Fruit fly (Drosophila melanogaster) whole organism, embryonic: ENCODE results near the gene RluA-1.

ENCODE experiments used
- CG1024 ChIP-seq: fragments of 200-800 bp; sonication (Bioruptor generic); IDR thresholded peaks from 2 replicates; pipeline ENCODE4 v1.3.6; 2022; ENCODE audit warnings: missing biosample characterization, missing genetic modification characterization
- CG10267 ChIP-seq: fragments of 200-800 bp; sonication (Bioruptor generic); optimal IDR thresholded peaks from 2 replicates; lab custom pipeline; 2018; ENCODE audit warnings: missing biosample characterization, mild to moderate bottlenecking, missing genetic modification characterization, moderate library complexity
- CG10959 ChIP-seq: fragments of 200-800 bp; sonication (Bioruptor generic); IDR thresholded peaks from 2 replicates; pipeline ENCODE4 v1.3.6; 2022; ENCODE audit warnings: missing biosample characterization, missing genetic modification characterization
- CG10979 ChIP-seq: fragments of 200-800 bp; sonication (Bioruptor generic); optimal IDR thresholded peaks from 2 replicates; lab custom pipeline; 2018; ENCODE audit warnings: missing biosample characterization, mild to moderate bottlenecking, missing genetic modification characterization, moderate library complexity
- CG11723 ChIP-seq: fragments of 200-800 bp; sonication (Bioruptor generic); optimal IDR thresholded peaks from 2 replicates; lab custom pipeline; 2017; ENCODE audit warnings: missing biosample characterization, mild to moderate bottlenecking, missing genetic modification characterization
- CG12071 ChIP-seq: fragments of 200-800 bp; sonication (Bioruptor generic); optimal IDR thresholded peaks from 3 replicates; lab custom pipeline; 2018; ENCODE audit warnings: missing biosample characterization, mild to moderate bottlenecking, missing genetic modification characterization
- CG12219 ChIP-seq: fragments of 200-800 bp; sonication (Bioruptor generic); optimal IDR thresholded peaks from 3 replicates; lab custom pipeline; 2018; ENCODE audit warnings: missing biosample characterization, mild to moderate bottlenecking, missing genetic modification characterization
- CG12391 ChIP-seq: fragments of 200-800 bp; sonication (Bioruptor generic); optimal IDR thresholded peaks from 3 replicates; lab custom pipeline; 2018; ENCODE audit warnings: missing biosample characterization, mild to moderate bottlenecking, missing genetic modification characterization, moderate library complexity
- CG13287 ChIP-seq: fragments of 200-800 bp; sonication (Bioruptor generic); IDR thresholded peaks from 2 replicates; pipeline ENCODE4 v1.3.6; 2022; ENCODE audit warnings: missing biosample characterization, missing genetic modification characterization; ENCODE audit not compliant: partially characterized antibody
- CG13296 ChIP-seq: fragments of 200-800 bp; sonication (Bioruptor generic); optimal IDR thresholded peaks from 3 replicates; lab custom pipeline; 2018; ENCODE audit warnings: missing biosample characterization, mild to moderate bottlenecking, missing genetic modification characterization
- CG15073 ChIP-seq: fragments of 200-800 bp; sonication (Bioruptor generic); optimal IDR thresholded peaks from 2 replicates; lab custom pipeline; 2016; ENCODE audit warnings: missing biosample characterization, missing genetic modification characterization
- CG15601 ChIP-seq: fragments of 200-800 bp; sonication (Bioruptor generic); optimal IDR thresholded peaks from 3 replicates; lab custom pipeline; 2019; ENCODE audit warnings: missing biosample characterization, mild to moderate bottlenecking, missing genetic modification characterization, moderate library complexity
- CG17802 ChIP-seq: fragments of 200-800 bp; sonication (Bioruptor generic); optimal IDR thresholded peaks from 2 replicates; lab custom pipeline; 2018; ENCODE audit warnings: missing biosample characterization, mild to moderate bottlenecking, missing genetic modification characterization, moderate library complexity
- CG17829 ChIP-seq: fragments of 200-800 bp; optimal IDR thresholded peaks from 2 replicates; lab custom pipeline; 2019; ENCODE audit warnings: missing biosample characterization, mild to moderate bottlenecking, missing genetic modification characterization, moderate library complexity
- CG2202 ChIP-seq: fragments of 200-800 bp; sonication (Bioruptor generic); optimal IDR thresholded peaks from 2 replicates; lab custom pipeline; 2018; ENCODE audit warnings: missing biosample characterization, mild to moderate bottlenecking, missing genetic modification characterization
- CG3281 ChIP-seq: fragments of 200-800 bp; sonication (Bioruptor generic); optimal IDR thresholded peaks from 3 replicates; lab custom pipeline; 2017; ENCODE audit warnings: missing biosample characterization, mild to moderate bottlenecking, missing genetic modification characterization
- CG34422 ChIP-seq: fragments of 200-800 bp; sonication (Bioruptor generic); IDR thresholded peaks from 3 replicates; pipeline ENCODE4 v1.3.6; 2022; ENCODE audit warnings: missing biosample characterization, missing genetic modification characterization
- CG3726 ChIP-seq: fragments of 200-800 bp; sonication (Bioruptor generic); IDR thresholded peaks from 3 replicates; pipeline ENCODE4, ENCODE4 v1.3.6; 2022; ENCODE audit warnings: missing biosample characterization, missing genetic modification characterization
- CG4360 ChIP-seq: fragments of 200-800 bp; sonication (Bioruptor generic); IDR thresholded peaks from 2 replicates; pipeline ENCODE4 v1.3.6; 2022; ENCODE audit warnings: missing biosample characterization, missing genetic modification characterization
- CG7271 ChIP-seq: fragments of 200-800 bp; sonication (Bioruptor generic); optimal IDR thresholded peaks from 2 replicates; lab custom pipeline; 2018; ENCODE audit warnings: missing biosample characterization, mild to moderate bottlenecking, missing genetic modification characterization, moderate library complexity
- CG7987 ChIP-seq: fragments of 200-800 bp; sonication (Bioruptor generic); optimal IDR thresholded peaks from 2 replicates; lab custom pipeline; 2018; ENCODE audit warnings: missing biosample characterization, mild to moderate bottlenecking, missing genetic modification characterization, moderate library complexity
- CG8089 ChIP-seq: fragments of 200-800 bp; sonication (Bioruptor generic); optimal IDR thresholded peaks from 3 replicates; lab custom pipeline; 2016; ENCODE audit warnings: missing biosample characterization, missing genetic modification characterization
- CG8281 ChIP-seq: fragments of 200-800 bp; sonication (Bioruptor generic); optimal IDR thresholded peaks from 2 replicates; lab custom pipeline; 2018; ENCODE audit warnings: missing biosample characterization, mild to moderate bottlenecking, missing genetic modification characterization, moderate library complexity
- CG8290 ChIP-seq, 3 experiments: fragments of 200-800 bp; sonication (Bioruptor generic); optimal IDR thresholded peaks; 2 replicates each; lab custom pipeline; 2016 to 2019; ENCODE audit warnings: missing biosample characterization in 3 of 3, missing genetic modification characterization in 3 of 3, mild to moderate bottlenecking in 2 of 3, moderate library complexity in 1 of 3
- CG9797 ChIP-seq: fragments of 200-800 bp; sonication (Bioruptor generic); optimal IDR thresholded peaks from 3 replicates; lab custom pipeline; 2018; ENCODE audit warnings: missing biosample characterization, mild to moderate bottlenecking, missing genetic modification characterization
- Drgx ChIP-seq: fragments of 200-800 bp; sonication (Bioruptor generic); IDR thresholded peaks from 2 replicates; pipeline ENCODE4 v1.3.6; 2022; ENCODE audit warnings: missing biosample characterization, missing genetic modification characterization
- Gug ChIP-seq: fragments of 200-800 bp; sonication (Bioruptor generic); IDR thresholded peaks from 4 replicates; pipeline ENCODE4 v1.3.6; 2022; ENCODE audit warnings: missing biosample characterization, missing genetic modification characterization
- Lhr ChIP-seq: fragments of 200-800 bp; sonication (Bioruptor generic); optimal IDR thresholded peaks from 3 replicates; lab custom pipeline; 2017; ENCODE audit warnings: mild to moderate bottlenecking, missing biosample characterization, missing genetic modification reagents, missing genetic modification characterization
- Mes4 ChIP-seq: fragments of 200-800 bp; sonication (Bioruptor generic); optimal IDR thresholded peaks from 2 replicates; lab custom pipeline; 2016; ENCODE audit warnings: missing biosample characterization, missing genetic modification characterization
- Nf-YA ChIP-seq: fragments of 200-800 bp; sonication (Bioruptor generic); IDR thresholded peaks from 2 replicates; pipeline ENCODE4 v1.3.6; 2022; ENCODE audit warnings: missing biosample characterization, missing genetic modification characterization
- Sin3A ChIP-seq: fragments of >200 bp; optimal IDR thresholded peaks from 2 replicates; lab custom pipeline; 2018
- Sry-β ChIP-seq: fragments of 200-800 bp; sonication (Bioruptor generic); optimal IDR thresholded peaks from 2 replicates; lab custom pipeline; 2018; ENCODE audit warnings: missing biosample characterization, mild to moderate bottlenecking, missing genetic modification characterization, moderate library complexity
- Xrp1 ChIP-seq: fragments of 200-800 bp; sonication (Bioruptor generic); IDR thresholded peaks from 2 replicates; pipeline ENCODE4 v1.3.6; 2022; ENCODE audit warnings: missing biosample characterization, missing genetic modification characterization
- ase ChIP-seq: fragments of 200-800 bp; sonication (Bioruptor generic); IDR thresholded peaks from 3 replicates; pipeline ENCODE4 v1.3.6; 2022; ENCODE audit warnings: missing biosample characterization, missing genetic modification characterization
- az2 ChIP-seq: fragments of 200-800 bp; sonication (Bioruptor generic); optimal IDR thresholded peaks from 3 replicates; lab custom pipeline; 2016; ENCODE audit warnings: missing biosample characterization, missing genetic modification characterization
- caup ChIP-seq: fragments of 200-800 bp; sonication (Bioruptor generic); optimal IDR thresholded peaks from 3 replicates; lab custom pipeline; 2017; ENCODE audit warnings: missing biosample characterization, mild to moderate bottlenecking, missing genetic modification characterization, moderate library complexity; ENCODE audit not compliant: severe bottlenecking
- crc ChIP-seq: fragments of 200-800 bp; sonication (Bioruptor generic); optimal IDR thresholded peaks from 2 replicates; lab custom pipeline; 2016; ENCODE audit warnings: missing biosample characterization, missing genetic modification characterization
- esg ChIP-seq: fragments of 200-800 bp; sonication (Bioruptor generic); conservative IDR thresholded peaks from 2 replicates; pipeline ENCODE4 v1.3.6; 2022; ENCODE audit warnings: missing biosample characterization, missing genetic modification characterization
- exex ChIP-seq: fragments of 200-800 bp; sonication (Bioruptor generic); optimal IDR thresholded peaks from 4 replicates; lab custom pipeline; 2018; ENCODE audit warnings: missing biosample characterization, mild to moderate bottlenecking, missing genetic modification characterization, moderate library complexity
- ham ChIP-seq: fragments of 200-800 bp; sonication (Bioruptor generic); IDR thresholded peaks from 2 replicates; pipeline ENCODE4 v1.3.6; 2022; ENCODE audit warnings: missing biosample characterization, missing genetic modification characterization
- lola ChIP-seq, 3 experiments: fragments of >200 bp in 2 of 3; fragments of 200-800 bp in 1 of 3; sonication (Bioruptor generic) in 1 of 3; optimal IDR thresholded peaks; 2 replicates each; lab custom pipeline; 2017 to 2019; ENCODE audit warnings: missing biosample characterization in 3 of 3, missing genetic modification characterization in 3 of 3, mild to moderate bottlenecking in 1 of 3, moderate library complexity in 1 of 3
- pb ChIP-seq: fragments of 200-800 bp; sonication (Bioruptor generic); optimal IDR thresholded peaks from 3 replicates; lab custom pipeline; 2016; ENCODE audit warnings: missing biosample characterization, missing genetic modification characterization
- ranshi ChIP-seq: fragments of 200-800 bp; sonication (Bioruptor generic); IDR thresholded peaks from 2 replicates; pipeline ENCODE4 v1.3.6; 2022; ENCODE audit warnings: missing biosample characterization, missing genetic modification characterization
- seq ChIP-seq: fragments of 200-800 bp; sonication (Bioruptor generic); IDR thresholded peaks from 2 replicates; pipeline ENCODE4 v1.3.6; 2022; ENCODE audit warnings: missing biosample characterization, missing genetic modification characterization
- sisA ChIP-seq: fragments of 200-800 bp; sonication (Bioruptor generic); IDR thresholded peaks from 2 replicates; pipeline ENCODE4 v1.3.6; 2022; ENCODE audit warnings: missing biosample characterization, missing genetic modification characterization
- slou ChIP-seq: fragments of 200-800 bp; sonication (Bioruptor generic); optimal IDR thresholded peaks from 3 replicates; lab custom pipeline; 2016; ENCODE audit warnings: missing biosample characterization, missing genetic modification characterization
- slp2 ChIP-seq: fragments of 200-800 bp; sonication (Bioruptor generic); optimal IDR thresholded peaks from 2 replicates; lab custom pipeline; 2016; ENCODE audit warnings: missing biosample characterization, missing genetic modification characterization
- tin ChIP-seq: fragments of 200-800 bp; sonication (Bioruptor generic); optimal IDR thresholded peaks from 3 replicates; lab custom pipeline; 2016; ENCODE audit warnings: missing biosample characterization, missing genetic modification characterization
- yki ChIP-seq: fragments of >200 bp; optimal IDR thresholded peaks from 3 replicates; lab custom pipeline; 2018

The RluA-1 gene

DNA sequence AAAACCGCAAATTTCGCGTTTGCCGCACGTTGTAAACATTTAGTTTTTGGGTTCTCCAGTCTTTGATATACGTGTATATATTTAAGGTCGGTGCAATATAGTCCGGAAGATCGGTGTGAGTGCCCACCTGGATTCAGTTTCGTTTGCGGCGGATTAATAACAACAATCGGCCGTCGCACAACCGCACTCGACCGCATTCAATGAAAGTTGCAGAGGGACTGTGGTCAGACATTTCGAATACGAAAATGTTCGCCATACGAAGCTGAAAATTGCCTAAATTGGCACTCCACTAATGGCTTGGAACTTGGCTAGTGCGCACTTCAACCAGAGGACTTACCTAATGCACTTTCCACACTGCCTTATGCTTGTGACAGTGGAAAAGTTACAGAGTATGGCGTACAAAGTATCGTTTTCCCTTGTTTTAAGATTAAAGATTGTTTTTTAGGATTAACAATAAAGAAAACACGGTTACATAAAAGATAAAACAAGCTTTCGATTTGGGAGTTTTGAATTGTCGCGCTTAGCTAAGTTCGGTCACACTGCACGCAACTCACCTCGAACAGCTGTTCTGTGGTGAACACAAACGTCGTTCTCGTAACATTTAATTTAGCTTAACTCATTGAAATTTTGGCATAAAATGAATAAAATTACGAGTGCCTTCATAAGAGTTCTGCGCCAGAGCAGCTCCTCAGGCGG is 32.6 kb upstream of the RluA-1 start, which contains the start of the genes Myo31DF and CG6094 (continued):
- TF ChIP-seq ranshi (GFP tag; lab: Robert Waterston, UW) (peak; percentile 5; the same call in 1 of the 2 replicates), CG8290 (GFP tag; optimal IDR thresholded peaks at IDR 0.05; lab: Kevin White, UChicago) (no peak), CG8290 (tag; optimal IDR thresholded peaks at IDR 0.05; lab: Kevin White, UChicago) (peak in 1 of 2 experiments; percentile 81), CG17829 (tag; lab: Kevin White, UChicago) (peak; percentile 45), lola (GFP tag; optimal IDR thresholded peaks at IDR 0.05; lab: Kevin White, UChicago) (no peak), Xrp1 (GFP tag; lab: Robert Waterston, UW) (peak; percentile 29; the same call in 1 of the 2 replicates), CG17802 (peak; percentile 86), CG8089 (GFP tag; lab: Kevin White, UChicago) (no peak), Lhr (GFP tag; lab: Kevin White, UChicago) (peak; percentile 89), slou (GFP tag; lab: Kevin White, UChicago) (no peak), Drgx (GFP tag; lab: Robert Waterston, UW) (no peak), az2 (GFP tag; lab: Kevin White, UChicago) (no peak), CG12219 (GFP tag; lab: Kevin White, UChicago) (no peak), CG13296 (GFP tag; lab: Kevin White, UChicago) (peak; percentile 23), CG7987 (GFP tag; lab: Kevin White, UChicago) (peak; percentile 55), CG10959 (GFP tag; lab: Robert Waterston, UW) (no peak), CG2202 (tag; lab: Kevin White, UChicago) (no peak), CG12071 (peak; percentile 40), Mes4 (GFP tag; lab: Kevin White, UChicago) (peak; percentile 52), sisA (GFP tag; lab: Robert Waterston, UW) (no peak), CG15601 (tag; lab: Kevin White, UChicago) (peak; percentile 79), CG12391 (tag; lab: Kevin White, UChicago) (peak; percentile 35), crc (GFP tag; lab: Kevin White, UChicago) (no peak), CG3726 (GFP tag; lab: Robert Waterston, UW) (no peak), yki (lab: Kevin White, UChicago) (no peak), ase (peak; percentile 40; the same call in 1 of the 3 replicates), seq (no peak), Gug (peak; percentile 46; the same call in 1 of the 4 replicates), CG7271 (tag; lab: Kevin White, UChicago) (no peak), pb (no peak), CG8281 (tag; lab: Kevin White, UChicago) (no peak), CG1024 (GFP tag; lab: Robert Waterston, UW) (peak; percentile 41; the same call in 1 of the 2 replicates), CG10979 (tag; lab: Kevin White, UChicago) (no peak), slp2 (GFP tag; lab: Kevin White, UChicago) (no peak), CG11723 (GFP tag; lab: Kevin White, UChicago) (no peak), CG3281 (GFP tag; lab: Kevin White, UChicago) (peak; percentile 9), CG4360 (GFP tag; lab: Robert Waterston, UW) (peak; percentile 10; the same call in 1 of the 2 replicates), ham (no peak), CG13287 (GFP tag; lab: Robert Waterston, UW) (peak; percentile 31; the same call in 1 of the 2 replicates), esg (GFP tag; lab: Robert Waterston, UW) (no peak), CG10267 (tag; lab: Kevin White, UChicago) (peak; percentile 59), caup (peak; percentile 37), CG15073 (GFP tag; lab: Kevin White, UChicago) (no peak), tin (no peak), Nf-YA (GFP tag; lab: Robert Waterston, UW) (no peak), CG9797 (GFP tag; lab: Kevin White, UChicago) (peak; percentile 99), CG34422 (peak; percentile 81; the same call in 1 of the 3 replicates), Sry-β (GFP tag; lab: Kevin White, UChicago) (no peak), Sin3A (lab: Kevin White, UChicago) (peak; percentile 98), exex (tag; lab: Kevin White, UChicago) (peak; percentile 19)
